Worm (Caenorhabditis elegans): ENCODE measurements around the gene mpdu-1.

The mpdu-1 gene

DNA sequence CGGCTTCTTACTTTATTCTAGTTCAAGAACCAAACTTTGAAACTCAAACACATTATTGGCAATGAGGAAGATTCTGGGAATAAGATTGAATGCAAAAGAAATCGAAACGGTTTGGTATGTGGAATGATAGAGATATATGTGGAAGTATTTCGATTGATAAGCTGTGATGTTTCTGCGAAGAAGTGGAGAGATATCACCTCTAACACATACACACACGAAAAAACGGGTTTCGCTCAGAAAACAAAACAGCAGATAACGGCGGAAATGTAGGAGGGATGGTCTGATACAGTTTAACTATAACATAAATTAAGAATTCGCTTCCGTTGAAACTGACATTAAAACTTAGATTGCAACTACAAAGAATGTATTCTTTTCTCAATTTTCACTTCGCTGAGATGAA is 42.3 kb upstream of the mpdu-1 start:
- TF ChIP-seq hnd-1 (tag; optimal IDR thresholded peaks at IDR 0.05) = no peak
- TF ChIP-seq tbx-11 (GFP tag; IDR thresholded peaks at IDR 0.05) = no peak
- TF ChIP-seq flt-1 (GFP tag; IDR thresholded peaks at IDR 0.05) = no peak
- TF ChIP-seq scrt-1 (GFP tag; IDR thresholded peaks at IDR 0.05) = no peak
- TF ChIP-seq hmbx-1 (tag; optimal IDR thresholded peaks at IDR 0.05) = no peak
- TF ChIP-seq aly-1 (tag; optimal IDR thresholded peaks at IDR 0.05) = no peak
- no peak for TF ChIP-seq B0310.2 (tag; optimal IDR thresholded peaks at IDR 0.05)

DNA sequence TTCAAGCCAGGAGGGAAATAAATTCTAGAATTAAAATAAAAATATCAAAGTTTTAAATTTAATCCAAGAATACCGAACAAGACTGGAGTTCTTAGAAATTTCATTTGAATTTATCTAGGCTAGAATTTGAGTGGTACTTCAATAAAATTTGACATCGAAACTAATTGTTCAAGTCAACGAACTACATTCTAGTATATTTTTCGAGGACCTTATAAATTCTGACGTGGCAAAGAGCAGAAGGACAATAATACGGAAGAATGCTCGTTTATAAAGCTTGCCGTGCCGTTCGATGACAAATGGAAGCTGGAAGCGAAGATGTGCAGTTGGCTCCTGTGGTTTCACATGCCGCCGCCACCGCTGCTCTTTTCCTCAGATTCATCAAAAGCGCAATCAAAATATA is 41.8 kb upstream of the mpdu-1 start:
- TF ChIP-seq ceh-13 (GFP tag; optimal IDR thresholded peaks at IDR 0.05) (no peak), B0310.2 (tag; optimal IDR thresholded peaks at IDR 0.05) (no peak), ama-1 (optimal IDR thresholded peaks at IDR 0.05) (no peak), flt-1 (GFP tag; IDR thresholded peaks at IDR 0.05) (no peak), tbx-11 (GFP tag; IDR thresholded peaks at IDR 0.05) (no peak), ceh-36 (tag; optimal IDR thresholded peaks at IDR 0.05) (no peak), sea-1 (GFP tag; conservative IDR thresholded peaks at IDR 0.05) (no peak), scrt-1 (GFP tag; IDR thresholded peaks at IDR 0.05) (no peak), pes-1 (GFP tag; IDR thresholded peaks at IDR 0.05) (no peak), ets-7 (tag; optimal IDR thresholded peaks at IDR 0.05) (no peak), hnd-1 (tag; optimal IDR thresholded peaks at IDR 0.05) (no peak), tra-4 (tag; optimal IDR thresholded peaks at IDR 0.05) (no peak), hmbx-1 (tag; optimal IDR thresholded peaks at IDR 0.05) (no peak), aly-1 (tag; optimal IDR thresholded peaks at IDR 0.05) (no peak)

DNA sequence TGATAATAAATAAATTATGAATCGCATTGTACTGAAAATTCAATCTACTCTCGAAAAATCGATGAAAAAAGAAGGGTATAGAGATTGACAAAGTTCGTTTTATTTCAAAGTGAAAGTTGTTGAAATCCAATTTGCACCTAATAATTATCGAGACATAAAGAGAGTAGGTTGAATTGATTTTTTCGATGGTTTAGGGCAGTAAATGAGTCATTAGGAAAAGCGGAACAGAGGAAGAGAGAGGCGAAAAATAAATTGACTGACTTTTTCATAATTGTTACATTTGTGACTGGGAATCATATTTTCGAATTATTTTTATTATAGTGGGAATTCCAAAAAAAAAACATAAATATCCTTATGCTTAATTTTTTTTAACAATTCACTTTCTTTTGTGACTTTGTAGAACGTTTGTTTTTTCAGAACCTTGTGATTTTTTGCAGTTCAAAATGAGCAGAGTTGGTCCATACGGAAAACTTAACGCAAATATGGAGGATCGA is 35.4 kb upstream of the mpdu-1 start, which contains the start of the genes pho-6 and F52E1.3:
Gene pho-6, minus strand, starts transcription at position 101 of the 494 bp plus-strand sequence.
Gene F52E1.3, plus strand, starts transcription at position 444 of the 494 bp plus-strand sequence.
- TF ChIP-seq hnd-1 (tag; optimal IDR thresholded peaks at IDR 0.05) (no peak), pes-1 (GFP tag; IDR thresholded peaks at IDR 0.05) (no peak), hmg-4 (GFP tag; optimal IDR thresholded peaks at IDR 0.05) (no peak), F13C5.2 (tag; optimal IDR thresholded peaks at IDR 0.05) (no peak), hmbx-1 (tag; optimal IDR thresholded peaks at IDR 0.05) (no peak), aly-1 (tag; optimal IDR thresholded peaks at IDR 0.05) (no peak), ama-1 (optimal IDR thresholded peaks at IDR 0.05) (no peak), ets-7 (tag; optimal IDR thresholded peaks at IDR 0.05) (no peak), ceh-36 (tag; optimal IDR thresholded peaks at IDR 0.05) (no peak), tbx-37 (GFP tag; conservative IDR thresholded peaks at IDR 0.05) (no peak), scrt-1 (GFP tag; IDR thresholded peaks at IDR 0.05) (no peak), B0310.2 (tag; optimal IDR thresholded peaks at IDR 0.05) (no peak)

DNA sequence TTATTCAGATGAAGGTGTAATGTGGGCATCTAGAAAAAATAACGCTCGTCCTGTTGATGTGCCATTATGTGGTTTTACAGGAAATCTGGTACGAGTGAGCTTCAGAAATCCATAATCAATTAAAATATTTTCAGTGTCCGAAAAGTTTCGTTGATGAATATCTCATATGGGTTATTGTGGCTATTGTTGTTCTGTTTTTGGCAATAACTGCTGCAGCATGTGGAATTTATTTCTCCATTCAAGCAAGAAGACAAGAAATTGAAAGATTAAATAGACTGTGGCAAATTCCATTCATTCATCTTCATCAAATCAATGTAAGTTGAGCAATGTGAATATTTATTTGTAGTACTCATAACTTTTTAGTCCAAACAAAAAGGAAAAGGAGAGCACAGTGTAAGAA is 30.3 kb upstream of the mpdu-1 start:
- TF ChIP-seq tbx-11 (GFP tag; IDR thresholded peaks at IDR 0.05) (no peak), B0310.2 (tag; optimal IDR thresholded peaks at IDR 0.05) (no peak)

DNA sequence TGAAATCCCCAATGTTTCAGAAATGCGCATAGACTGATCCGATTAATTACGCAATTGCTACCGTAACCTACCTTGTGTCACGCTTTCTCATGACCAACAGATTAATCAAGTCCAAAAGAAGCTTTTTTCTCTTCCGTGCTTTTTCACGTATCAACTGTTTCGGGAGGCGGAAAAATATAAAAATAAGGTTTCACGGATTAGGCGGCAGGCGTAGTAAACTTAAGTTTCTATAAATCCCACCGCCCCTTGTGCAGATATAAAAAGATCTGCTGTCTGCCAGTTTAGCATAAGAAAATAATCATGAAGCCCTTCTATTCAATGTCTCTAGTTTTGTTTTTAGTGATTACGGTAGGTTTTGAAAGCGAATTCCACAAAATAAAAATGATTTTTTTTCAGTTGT is 28.1 kb upstream of the mpdu-1 start, which contains the start of gene gcy-7:
Gene gcy-7, plus strand, starts transcription at position 301 of the 400 bp plus-strand sequence.
- TF ChIP-seq hnd-1 (tag; optimal IDR thresholded peaks at IDR 0.05) (no peak), ets-7 (tag; optimal IDR thresholded peaks at IDR 0.05) (no peak), sea-1 (GFP tag; conservative IDR thresholded peaks at IDR 0.05) (no peak), scrt-1 (GFP tag; IDR thresholded peaks at IDR 0.05) (no peak), B0310.2 (tag; optimal IDR thresholded peaks at IDR 0.05) (no peak), hmg-4 (GFP tag; optimal IDR thresholded peaks at IDR 0.05) (no peak), ama-1 (optimal IDR thresholded peaks at IDR 0.05) (no peak), hmbx-1 (tag; optimal IDR thresholded peaks at IDR 0.05) (no peak), tra-4 (tag; optimal IDR thresholded peaks at IDR 0.05) (no peak), ceh-36 (tag; optimal IDR thresholded peaks at IDR 0.05) (no peak), ceh-13 (GFP tag; optimal IDR thresholded peaks at IDR 0.05) (no peak), tbx-37 (GFP tag; conservative IDR thresholded peaks at IDR 0.05) (no peak), flt-1 (GFP tag; IDR thresholded peaks at IDR 0.05) (no peak), aly-1 (tag; optimal IDR thresholded peaks at IDR 0.05) (no peak), tbx-11 (GFP tag; IDR thresholded peaks at IDR 0.05) (no peak), F13C5.2 (tag; optimal IDR thresholded peaks at IDR 0.05) (no peak), pes-1 (GFP tag; IDR thresholded peaks at IDR 0.05) (no peak)

DNA sequence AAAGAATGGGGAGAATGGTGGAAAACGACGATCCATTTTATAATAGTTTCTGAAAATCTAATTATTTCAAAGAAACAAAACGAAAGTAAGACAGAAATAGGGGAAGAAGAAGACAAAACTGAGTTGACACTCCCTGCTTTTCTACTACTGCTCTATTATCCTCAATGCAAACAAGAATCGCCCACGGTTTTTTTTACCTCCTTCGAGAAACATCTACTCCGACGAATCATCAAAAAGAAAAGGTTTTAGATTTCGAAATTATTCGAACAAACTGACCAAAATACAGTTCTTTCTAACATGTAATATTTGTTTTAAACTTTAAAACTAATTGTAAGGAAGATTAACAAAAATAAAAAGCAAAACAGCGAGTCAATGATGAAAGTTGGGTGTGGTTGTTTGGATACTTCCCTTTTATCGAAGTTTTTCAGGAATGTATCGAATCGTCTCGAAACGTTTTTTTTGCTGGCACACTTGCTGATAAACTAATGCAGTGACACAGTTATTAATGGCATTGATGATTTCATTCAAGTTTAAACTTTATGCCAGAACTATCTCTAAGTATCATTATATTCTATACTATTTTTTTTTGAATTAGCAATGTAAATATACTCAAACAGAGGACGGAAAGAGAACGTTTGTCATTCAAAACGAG is 27.0 kb upstream of the mpdu-1 start, which contains the start of gene hsp-17:
Gene hsp-17, minus strand, starts transcription at position 51 of the 652 bp plus-strand sequence.
- TF ChIP-seq hmg-4 (GFP tag; optimal IDR thresholded peaks at IDR 0.05) (no peak), ama-1 (optimal IDR thresholded peaks at IDR 0.05) (no peak), flt-1 (GFP tag; IDR thresholded peaks at IDR 0.05) (no peak), B0310.2 (tag; optimal IDR thresholded peaks at IDR 0.05) (no peak), pes-1 (GFP tag; IDR thresholded peaks at IDR 0.05) (no peak), F13C5.2 (tag; optimal IDR thresholded peaks at IDR 0.05) (no peak), hnd-1 (tag; optimal IDR thresholded peaks at IDR 0.05) (no peak), ets-7 (tag; optimal IDR thresholded peaks at IDR 0.05) (no peak), ceh-13 (GFP tag; optimal IDR thresholded peaks at IDR 0.05) (no peak), scrt-1 (GFP tag; IDR thresholded peaks at IDR 0.05) (no peak), hmbx-1 (tag; optimal IDR thresholded peaks at IDR 0.05) (no peak), ceh-36 (tag; optimal IDR thresholded peaks at IDR 0.05) (no peak), tra-4 (tag; optimal IDR thresholded peaks at IDR 0.05) (no peak), sea-1 (GFP tag; conservative IDR thresholded peaks at IDR 0.05) (no peak), tbx-11 (GFP tag; IDR thresholded peaks at IDR 0.05) (no peak), aly-1 (tag; optimal IDR thresholded peaks at IDR 0.05) (no peak), tbx-37 (GFP tag; conservative IDR thresholded peaks at IDR 0.05) (no peak)

DNA sequence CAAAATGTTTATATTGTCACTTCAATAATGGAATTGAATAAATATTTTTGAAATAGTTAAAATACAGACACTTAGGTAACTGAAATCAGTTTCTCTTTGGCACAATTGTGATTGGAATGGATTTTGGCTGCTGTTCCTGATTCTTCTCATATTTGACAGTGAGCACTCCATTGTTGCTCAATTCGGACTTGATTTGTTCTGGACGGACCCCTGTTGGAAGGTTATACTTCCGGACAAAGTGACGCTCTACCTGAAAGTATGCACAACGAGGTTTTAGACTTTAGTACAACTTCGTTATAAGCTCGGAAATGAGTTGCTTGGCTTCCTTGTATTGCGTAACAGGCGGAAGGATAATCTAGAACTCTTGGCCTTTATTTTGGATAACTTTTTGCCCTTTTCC is 25.8 kb upstream of the mpdu-1 start:
- TF ChIP-seq hmg-4 (GFP tag; optimal IDR thresholded peaks at IDR 0.05) (no peak), tbx-37 (GFP tag; conservative IDR thresholded peaks at IDR 0.05) (no peak), hmbx-1 (tag; optimal IDR thresholded peaks at IDR 0.05) (no peak), flt-1 (GFP tag; IDR thresholded peaks at IDR 0.05) (no peak), tbx-11 (GFP tag; IDR thresholded peaks at IDR 0.05) (no peak), F13C5.2 (tag; optimal IDR thresholded peaks at IDR 0.05) (no peak), ceh-36 (tag; optimal IDR thresholded peaks at IDR 0.05) (no peak), sea-1 (GFP tag; conservative IDR thresholded peaks at IDR 0.05) (no peak)
